Fruit fly (Drosophila melanogaster): ENCODE measurements around the gene nac.
A peak's percentile ranks its signal among the peaks of the same experiment; 100 is the strongest.

The nac gene

dm6 chr3R:8333768-8334470 lies 30.1 kb upstream of the nac start, which contains the start of gene Poxm (continued):
- TF ChIP-seq CG17359 (tag; optimal IDR thresholded peaks at IDR 0.05), result peak; percentile 88
- TF ChIP-seq Hand (GFP tag; optimal IDR thresholded peaks at IDR 0.05), result no peak
- peak; percentile 83 for TF ChIP-seq gt (GFP tag; IDR thresholded peaks at IDR 0.05)
- peak; percentile 93 for TF ChIP-seq CG7556 (GFP tag; optimal IDR thresholded peaks at IDR 0.05)
- no peak for TF ChIP-seq NK7.1 (GFP tag; optimal IDR thresholded peaks at IDR 0.05)
- peak; percentile 88 for TF ChIP-seq gsb-n (tag; optimal IDR thresholded peaks at IDR 0.05)
- TF ChIP-seq CG4404 (GFP tag; IDR thresholded peaks at IDR 0.05), result peak; percentile 96
- TF ChIP-seq p53 (GFP tag; optimal IDR thresholded peaks at IDR 0.05), result no peak
- no peak for TF ChIP-seq fu2 (GFP tag; optimal IDR thresholded peaks at IDR 0.05)
- peak; percentile 87 for TF ChIP-seq CG13775 (GFP tag; optimal IDR thresholded peaks at IDR 0.05)
- TF ChIP-seq phol (tag; optimal IDR thresholded peaks at IDR 0.05), result peak; percentile 97
- peak; percentile 93 for TF ChIP-seq CG11504 (tag; optimal IDR thresholded peaks at IDR 0.05)
- TF ChIP-seq Usf (GFP tag; optimal IDR thresholded peaks at IDR 0.05), result peak; percentile 91
- no peak for TF ChIP-seq tll (GFP tag; optimal IDR thresholded peaks at IDR 0.05)
- TF ChIP-seq cwo (GFP tag; optimal IDR thresholded peaks at IDR 0.05), result peak; percentile 74
- no peak for TF ChIP-seq prd (optimal IDR thresholded peaks at IDR 0.05)
- TF ChIP-seq prd (GFP tag; IDR thresholded peaks at IDR 0.05), result peak; percentile 96
- TF ChIP-seq CG2120 (GFP tag; optimal IDR thresholded peaks at IDR 0.05), result peak; percentile 71
- peak; percentile 89 for TF ChIP-seq CG1233 (GFP tag; optimal IDR thresholded peaks at IDR 0.05)
- TF ChIP-seq tgo (GFP tag; IDR thresholded peaks at IDR 0.05), result peak; percentile 91
- peak; percentile 91 for TF ChIP-seq Xrp1 (GFP tag; IDR thresholded peaks at IDR 0.05)
- peak; percentile 80 for TF ChIP-seq pnt (GFP tag; optimal IDR thresholded peaks at IDR 0.05)
- no peak; the same call in none of the 2 replicates for TF ChIP-seq amos (GFP tag; IDR thresholded peaks at IDR 0.05; ENCODE audit: partially characterized antibody)
- TF ChIP-seq pfk (GFP tag; optimal IDR thresholded peaks at IDR 0.05), result no peak
- TF ChIP-seq CG9215 (GFP tag; IDR thresholded peaks at IDR 0.05), result peak; percentile 89
- no peak for TF ChIP-seq pb (GFP tag; optimal IDR thresholded peaks at IDR 0.05)
- TF ChIP-seq Side (GFP tag; optimal IDR thresholded peaks at IDR 0.05), result peak; percentile 54
- TF ChIP-seq ara (GFP tag; IDR thresholded peaks at IDR 0.05), result peak; percentile 84
- TF ChIP-seq CG2199 (GFP tag; IDR thresholded peaks at IDR 0.05), result 0 out of 3 replicates have a peak, but pooled peaks have one; percentile 10
- TF ChIP-seq ac (GFP tag; optimal IDR thresholded peaks at IDR 0.05), result peak; percentile 75
- TF ChIP-seq Dad (GFP tag; optimal IDR thresholded peaks at IDR 0.05), result peak; percentile 75
- TF ChIP-seq en (GFP tag; optimal IDR thresholded peaks at IDR 0.05), result no peak
- TF ChIP-seq Blimp-1 (GFP tag; optimal IDR thresholded peaks at IDR 0.05), result peak; percentile 87
- TF ChIP-seq CG13296 (GFP tag; optimal IDR thresholded peaks at IDR 0.05), result peak; percentile 80
- TF ChIP-seq CG2712 (tag; optimal IDR thresholded peaks at IDR 0.05), result peak; percentile 96
- peak; percentile 98 for TF ChIP-seq Ets65A (GFP tag)
- TF ChIP-seq Mad (GFP tag; optimal IDR thresholded peaks at IDR 0.05), result peak; percentile 80
- TF ChIP-seq YL-1 (GFP tag; optimal IDR thresholded peaks at IDR 0.05), result peak; percentile 21
- TF ChIP-seq yki (optimal IDR thresholded peaks at IDR 0.05), result peak; percentile 49
- peak; percentile 5 for TF ChIP-seq BEAF-32 (GFP tag; optimal IDR thresholded peaks at IDR 0.05)
- TF ChIP-seq caup (GFP tag; optimal IDR thresholded peaks at IDR 0.05; ENCODE audit: severe bottlenecking), result peak; percentile 74
- TF ChIP-seq sisA (GFP tag; IDR thresholded peaks at IDR 0.05), result peak; percentile 93
- peak; percentile 16 for TF ChIP-seq pho (GFP tag; optimal IDR thresholded peaks at IDR 0.05)
- TF ChIP-seq CG10431 (GFP tag; optimal IDR thresholded peaks at IDR 0.05), result peak; percentile 73
- peak; percentile 85 for TF ChIP-seq PHDP (tag; optimal IDR thresholded peaks at IDR 0.05)
- TF ChIP-seq ham (GFP tag; IDR thresholded peaks at IDR 0.05), result 0 out of 2 replicates have a peak, but pooled peaks have one; percentile 30
- peak; percentile 79 for TF ChIP-seq Atf6 (GFP tag; IDR thresholded peaks at IDR 0.05)
- peak; percentile 78 for TF ChIP-seq nau (GFP tag; optimal IDR thresholded peaks at IDR 0.05)
- TF ChIP-seq sr (GFP tag; IDR thresholded peaks at IDR 0.05), result peak; percentile 95
- TF ChIP-seq shn (GFP tag; optimal IDR thresholded peaks at IDR 0.05), result peak; percentile 8

Measured in whole organism, embryonic.